Fruit fly (Drosophila melanogaster) whole organism, embryonic: ENCODE measurements around the gene Shaw.

Experiments used
- Abd-B ChIP-seq: fragments of 200-800 bp; sonication (Bioruptor generic); optimal IDR thresholded peaks from 2 replicates; lab custom pipeline; 2018; ENCODE audit warnings: missing biosample characterization, mild to moderate bottlenecking, missing genetic modification characterization, moderate library complexity
- Adf1 ChIP-seq: fragments of 200-800 bp; sonication (Bioruptor generic); IDR thresholded peaks from 2 replicates; pipeline ENCODE4 v1.3.6; 2022; ENCODE audit warnings: missing biosample characterization, missing genetic modification characterization
- CG10431 ChIP-seq: fragments of 200-800 bp; sonication (Bioruptor generic); optimal IDR thresholded peaks from 3 replicates; lab custom pipeline; 2018; ENCODE audit warnings: missing biosample characterization, mild to moderate bottlenecking, missing genetic modification characterization
- CG11085 ChIP-seq: fragments of 200-800 bp; sonication (Bioruptor generic); IDR thresholded peaks from 2 replicates; pipeline ENCODE4 v1.3.6; 2022; ENCODE audit warnings: missing biosample characterization, missing genetic modification characterization
- CG1233 ChIP-seq: fragments of 200-800 bp; sonication (Bioruptor generic); optimal IDR thresholded peaks from 4 replicates; lab custom pipeline; 2018; ENCODE audit warnings: missing biosample characterization, mild to moderate bottlenecking, missing genetic modification characterization
- CG13775 ChIP-seq: fragments of 200-800 bp; sonication (Bioruptor generic); optimal IDR thresholded peaks from 3 replicates; lab custom pipeline; 2017; ENCODE audit warnings: missing biosample characterization, mild to moderate bottlenecking, missing genetic modification characterization
- CG14441 ChIP-seq: fragments of 200-800 bp; sonication (Bioruptor generic); IDR thresholded peaks from 2 replicates; pipeline ENCODE4 v1.3.6; 2022; ENCODE audit warnings: missing biosample characterization, missing genetic modification characterization
- CG14860 ChIP-seq: fragments of 200-800 bp; sonication (Bioruptor generic); IDR thresholded peaks from 3 replicates; pipeline ENCODE4 v1.3.6; 2022; ENCODE audit warnings: missing biosample characterization, missing genetic modification characterization; ENCODE audit not compliant: partially characterized antibody
- CG17361 ChIP-seq: fragments of 200-800 bp; sonication (Bioruptor generic); IDR thresholded peaks from 3 replicates; pipeline ENCODE4 v1.3.6; 2022; ENCODE audit warnings: missing biosample characterization, missing genetic modification characterization
- CG2202 ChIP-seq: fragments of 200-800 bp; sonication (Bioruptor generic); optimal IDR thresholded peaks from 2 replicates; lab custom pipeline; 2018; ENCODE audit warnings: missing biosample characterization, mild to moderate bottlenecking, missing genetic modification characterization
- CG3281 ChIP-seq: fragments of 200-800 bp; sonication (Bioruptor generic); optimal IDR thresholded peaks from 3 replicates; lab custom pipeline; 2017; ENCODE audit warnings: missing biosample characterization, mild to moderate bottlenecking, missing genetic modification characterization
- CG3995 ChIP-seq: fragments of 200-800 bp; sonication (Bioruptor generic); optimal IDR thresholded peaks from 3 replicates; lab custom pipeline; 2016; ENCODE audit warnings: missing biosample characterization, missing genetic modification characterization
- CG4328 ChIP-seq: fragments of 200-800 bp; sonication (Bioruptor generic); optimal IDR thresholded peaks from 3 replicates; lab custom pipeline; 2017; ENCODE audit warnings: missing biosample characterization, missing genetic modification reagents, missing genetic modification characterization
- CG43689 ChIP-seq: fragments of 200-800 bp; sonication (Bioruptor generic); IDR thresholded peaks from 2 replicates; pipeline ENCODE4 v1.3.6; 2022; ENCODE audit warnings: missing biosample characterization, missing genetic modification characterization
- CrebB ChIP-seq: fragments of 200-800 bp; sonication (Bioruptor generic); optimal IDR thresholded peaks from 3 replicates; lab custom pipeline; 2018; ENCODE audit warnings: missing biosample characterization, mild to moderate bottlenecking, missing genetic modification characterization
- Dip2 ChIP-seq: fragments of 200-800 bp; sonication (Bioruptor generic); IDR thresholded peaks from 2 replicates; pipeline ENCODE4 v1.3.6; 2022; ENCODE audit warnings: missing biosample characterization, missing genetic modification characterization
- Dip3 ChIP-seq: fragments of 200-800 bp; sonication (Bioruptor generic); optimal IDR thresholded peaks from 3 replicates; lab custom pipeline; 2016; ENCODE audit warnings: missing biosample characterization, missing genetic modification characterization
- Doc2 ChIP-seq: fragments of 200-800 bp; sonication (Bioruptor generic); IDR thresholded peaks from 2 replicates; pipeline ENCODE4 v1.3.6; 2022; ENCODE audit warnings: missing biosample characterization, missing genetic modification characterization
- Drgx ChIP-seq: fragments of 200-800 bp; sonication (Bioruptor generic); IDR thresholded peaks from 2 replicates; pipeline ENCODE4 v1.3.6; 2022; ENCODE audit warnings: missing biosample characterization, missing genetic modification characterization
- Ets65A ChIP-seq: fragments of 200-800 bp; sonication (Bioruptor generic); peaks from one replicate; lab custom pipeline; 2016; ENCODE audit warnings: missing biosample characterization, missing genetic modification characterization
- Fer1 ChIP-seq: fragments of 200-800 bp; sonication (Bioruptor generic); optimal IDR thresholded peaks from 2 replicates; lab custom pipeline; 2017; ENCODE audit warnings: missing biosample characterization, mild to moderate bottlenecking, missing genetic modification characterization
- HLH3B ChIP-seq: fragments of 200-800 bp; sonication (Bioruptor generic); IDR thresholded peaks from 2 replicates; pipeline ENCODE4 v1.3.6; 2022; ENCODE audit warnings: missing biosample characterization, missing genetic modification characterization
- HmgD ChIP-seq: fragments of 200-800 bp; sonication (Bioruptor generic); optimal IDR thresholded peaks from 3 replicates; lab custom pipeline; 2016; ENCODE audit warnings: missing biosample characterization, missing genetic modification characterization
- Hmr ChIP-seq: fragments of 200-800 bp; sonication (Bioruptor generic); optimal IDR thresholded peaks from 3 replicates; lab custom pipeline; 2017; ENCODE audit warnings: mild to moderate bottlenecking, missing biosample characterization, missing genetic modification reagents, missing genetic modification characterization
- Hsf ChIP-seq: fragments of 200-800 bp; sonication (Bioruptor generic); optimal IDR thresholded peaks from 3 replicates; lab custom pipeline; 2016; ENCODE audit warnings: missing biosample characterization, missing genetic modification characterization
- Lhr ChIP-seq: fragments of 200-800 bp; sonication (Bioruptor generic); optimal IDR thresholded peaks from 3 replicates; lab custom pipeline; 2017; ENCODE audit warnings: mild to moderate bottlenecking, missing biosample characterization, missing genetic modification reagents, missing genetic modification characterization
- Meics ChIP-seq: fragments of 200-800 bp; sonication (Bioruptor generic); optimal IDR thresholded peaks from 2 replicates; lab custom pipeline; 2017; ENCODE audit warnings: missing biosample characterization, mild to moderate bottlenecking, missing genetic modification characterization
- Oli ChIP-seq: fragments of 200-800 bp; sonication (Bioruptor generic); optimal IDR thresholded peaks from 2 replicates; lab custom pipeline; 2018; ENCODE audit warnings: missing biosample characterization, mild to moderate bottlenecking, missing genetic modification characterization, moderate library complexity
- Rx ChIP-seq: fragments of 200-800 bp; sonication (Bioruptor generic); IDR thresholded peaks from 2 replicates; pipeline ENCODE4 v1.3.6; 2022; ENCODE audit warnings: missing biosample characterization, missing genetic modification characterization
- Side ChIP-seq: fragments of 200-800 bp; sonication (Bioruptor generic); optimal IDR thresholded peaks from 2 replicates; lab custom pipeline; 2016; ENCODE audit warnings: missing biosample characterization, missing genetic modification characterization
- Spps ChIP-seq: fragments of 200-800 bp; sonication (Bioruptor generic); optimal IDR thresholded peaks from 2 replicates; lab custom pipeline; 2018; ENCODE audit warnings: missing biosample characterization, mild to moderate bottlenecking, missing genetic modification characterization
- Ssrp ChIP-seq: fragments of 200-800 bp; sonication (Bioruptor generic); optimal IDR thresholded peaks from 2 replicates; lab custom pipeline; 2018; ENCODE audit warnings: missing biosample characterization, mild to moderate bottlenecking, missing genetic modification characterization, moderate library complexity
- Taf1 ChIP-seq: fragments of 200-800 bp; sonication (Bioruptor generic); IDR thresholded peaks from 2 replicates; pipeline ENCODE4 v1.3.6; 2022; ENCODE audit warnings: missing biosample characterization, missing genetic modification characterization
- Usf ChIP-seq: fragments of 200-800 bp; sonication (Bioruptor generic); optimal IDR thresholded peaks from 2 replicates; lab custom pipeline; 2017; ENCODE audit warnings: missing genotype, missing biosample characterization, missing genetic modification characterization
- Vsx1 ChIP-seq: fragments of 200-800 bp; sonication (Bioruptor generic); optimal IDR thresholded peaks from 2 replicates; lab custom pipeline; 2017; ENCODE audit warnings: missing biosample characterization, mild to moderate bottlenecking, missing genetic modification characterization, missing genetic modification reagents
- Xbp1 ChIP-seq: fragments of 200-800 bp; sonication (Bioruptor generic); optimal IDR thresholded peaks from 3 replicates; lab custom pipeline; 2016; ENCODE audit warnings: missing biosample characterization, mild to moderate bottlenecking, missing genetic modification characterization
- Xrp1 ChIP-seq: fragments of 200-800 bp; sonication (Bioruptor generic); IDR thresholded peaks from 2 replicates; pipeline ENCODE4 v1.3.6; 2022; ENCODE audit warnings: missing biosample characterization, missing genetic modification characterization
- cg ChIP-seq: fragments of 200-800 bp; sonication (Bioruptor generic); optimal IDR thresholded peaks from 3 replicates; lab custom pipeline; 2019; ENCODE audit warnings: missing biosample characterization, mild to moderate bottlenecking, missing genetic modification characterization, moderate library complexity
- ci ChIP-seq: fragments of 200-800 bp; sonication (Bioruptor generic); IDR thresholded peaks from 3 replicates; pipeline ENCODE4 v1.3.6; 2022; ENCODE audit warnings: missing biosample characterization, missing genetic modification characterization
- crol ChIP-seq: fragments of 200-800 bp; sonication (Bioruptor generic); IDR thresholded peaks from 2 replicates; pipeline ENCODE4 v1.3.6; 2022; ENCODE audit warnings: missing biosample characterization, missing genetic modification characterization
- dpn ChIP-seq, 2 experiments: fragments of 200-800 bp; sonication (Bioruptor generic); optimal IDR thresholded peaks; 3 replicates each; lab custom pipeline; 2016; ENCODE audit warnings: missing biosample characterization in 2 of 2, missing genetic modification characterization in 2 of 2
- en ChIP-seq: fragments of 200-800 bp; sonication (Bioruptor generic); optimal IDR thresholded peaks from 2 replicates; lab custom pipeline; 2016; ENCODE audit warnings: missing biosample characterization, missing genetic modification characterization
- gfzf ChIP-seq: fragments of 200-800 bp; sonication (Bioruptor generic); optimal IDR thresholded peaks from 2 replicates; lab custom pipeline; 2016; ENCODE audit warnings: missing biosample characterization, mild to moderate bottlenecking, missing genetic modification characterization, moderate library complexity
- mld ChIP-seq: fragments of 200-800 bp; sonication (Bioruptor generic); IDR thresholded peaks from 3 replicates; pipeline ENCODE4 v1.3.6; 2022; ENCODE audit warnings: missing biosample characterization, missing genetic modification characterization; ENCODE audit not compliant: partially characterized antibody
- onecut ChIP-seq: fragments of 200-800 bp; sonication (Bioruptor generic); IDR thresholded peaks from 2 replicates; pipeline ENCODE4 v1.3.6; 2022; ENCODE audit warnings: missing biosample characterization, missing genetic modification characterization
- pho ChIP-seq: fragments of 200-800 bp; sonication (Bioruptor generic); optimal IDR thresholded peaks from 2 replicates; lab custom pipeline; 2016; ENCODE audit warnings: missing biosample characterization, missing genetic modification characterization
- pum ChIP-seq: fragments of 200-800 bp; sonication (Bioruptor generic); optimal IDR thresholded peaks from 2 replicates; lab custom pipeline; 2016; ENCODE audit warnings: missing biosample characterization, missing genetic modification characterization
- ranshi ChIP-seq: fragments of 200-800 bp; sonication (Bioruptor generic); IDR thresholded peaks from 2 replicates; pipeline ENCODE4 v1.3.6; 2022; ENCODE audit warnings: missing biosample characterization, missing genetic modification characterization
- shn ChIP-seq: fragments of 200-800 bp; sonication (Bioruptor generic); optimal IDR thresholded peaks from 3 replicates; lab custom pipeline; 2016; ENCODE audit warnings: missing biosample characterization, missing genetic modification characterization
- stwl ChIP-seq: fragments of 200-800 bp; sonication (Bioruptor generic); optimal IDR thresholded peaks from 3 replicates; lab custom pipeline; 2018; ENCODE audit warnings: missing biosample characterization, mild to moderate bottlenecking, missing genetic modification characterization, moderate library complexity
- zfh2 ChIP-seq: fragments of 200-800 bp; sonication (Bioruptor generic); optimal IDR thresholded peaks from 2 replicates; lab custom pipeline; 2016; ENCODE audit warnings: missing biosample characterization, missing genetic modification characterization

The Shaw gene

DNA sequence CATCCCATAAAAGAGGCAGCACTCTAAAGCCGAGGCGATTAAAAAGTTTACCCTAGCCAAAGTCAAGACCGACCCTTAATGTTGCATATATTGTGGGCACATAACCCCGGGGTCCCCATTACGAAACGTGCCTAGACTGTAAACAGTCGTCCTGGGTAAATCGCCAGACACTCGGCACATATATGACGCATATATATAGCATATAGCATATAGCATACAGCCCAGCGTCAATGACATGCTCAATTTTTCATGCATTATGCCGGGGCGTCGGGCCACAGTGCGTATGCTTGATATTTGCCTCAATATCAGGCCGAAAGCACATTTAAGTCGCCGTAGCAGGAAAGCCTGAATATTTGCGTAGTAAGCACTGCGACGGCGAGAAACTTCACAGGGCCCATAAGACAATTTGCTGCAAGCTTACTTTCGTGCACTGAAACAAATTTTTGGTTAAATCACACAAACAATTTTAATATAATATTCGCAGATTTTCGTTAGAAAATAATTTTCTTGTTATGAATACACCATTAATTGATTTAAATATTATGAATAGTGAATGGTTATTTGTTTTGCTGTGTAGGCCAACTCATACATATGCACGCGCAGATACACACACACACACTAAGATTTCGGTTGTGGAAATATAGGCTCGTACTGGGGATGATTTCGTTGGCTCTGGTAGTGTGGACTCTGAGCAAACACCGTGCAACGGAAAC, 37.0 kb downstream of the Shaw start:
- TF ChIP-seq ci (GFP tag; lab: Robert Waterston, UW) (peak; percentile 38; the same call in 1 of the 3 replicates), CG4328 (GFP tag; lab: Kevin White, UChicago) (no peak), Rx (GFP tag; lab: Robert Waterston, UW) (no peak), Ssrp (tag; lab: Kevin White, UChicago) (no peak), Drgx (GFP tag; lab: Robert Waterston, UW) (no peak), onecut (no peak), pho (GFP tag; lab: Kevin White, UChicago) (peak; percentile 2), CG1233 (GFP tag; lab: Kevin White, UChicago) (no peak), Xrp1 (GFP tag; lab: Robert Waterston, UW) (peak; percentile 42; the same call in 1 of the 2 replicates), HmgD (GFP tag; lab: Kevin White, UChicago) (no peak), Dip2 (GFP tag; lab: Robert Waterston, UW) (no peak), CG3281 (GFP tag; lab: Kevin White, UChicago) (peak; percentile 62), Meics (GFP tag; lab: Kevin White, UChicago) (peak; percentile 65), zfh2 (GFP tag; lab: Kevin White, UChicago) (peak; percentile 5), CG17361 (no peak), CrebB (peak; percentile 5), ranshi (GFP tag; lab: Robert Waterston, UW) (peak; percentile 42; the same call in 1 of the 2 replicates), Ets65A (GFP tag; lab: Kevin White, UChicago) (peak; percentile 61), Xbp1 (GFP tag; lab: Kevin White, UChicago) (peak; percentile 10), Taf1 (GFP tag; lab: Robert Waterston, UW) (no peak), Abd-B (GFP tag; lab: Kevin White, UChicago) (no peak), Side (GFP tag; lab: Kevin White, UChicago) (no peak), CG3995 (GFP tag; lab: Kevin White, UChicago) (no peak), CG2202 (no peak), Adf1 (GFP tag; lab: Robert Waterston, UW) (peak; percentile 40; the same call in 1 of the 2 replicates), CG14441 (GFP tag; lab: Robert Waterston, UW) (peak; percentile 36), Dip3 (no peak), Usf (GFP tag; lab: Kevin White, UChicago) (no peak), mld (no peak), CG13775 (GFP tag; lab: Kevin White, UChicago) (no peak), Lhr (GFP tag; lab: Kevin White, UChicago) (no peak), Vsx1 (GFP tag; lab: Kevin White, UChicago) (no peak), CG14860 (no peak), Oli (tag; lab: Kevin White, UChicago) (peak; percentile 32), HLH3B (GFP tag; lab: Robert Waterston, UW) (peak; percentile 24; the same call in 1 of the 2 replicates), cg (GFP tag; lab: Kevin White, UChicago) (no peak), dpn (GFP tag; optimal IDR thresholded peaks at IDR 0.05; lab: Kevin White, UChicago) (peak in 1 of 2 experiments; percentile 20), Spps (tag; lab: Kevin White, UChicago) (no peak), Hmr (GFP tag; lab: Kevin White, UChicago) (peak; percentile 81), gfzf (GFP tag; lab: Kevin White, UChicago) (no peak), CG11085 (GFP tag; lab: Robert Waterston, UW) (no peak), stwl (tag; lab: Kevin White, UChicago) (no peak), CG43689 (GFP tag; lab: Robert Waterston, UW) (no peak), Fer1 (GFP tag; lab: Kevin White, UChicago) (peak; percentile 81), shn (GFP tag; lab: Kevin White, UChicago) (no peak), Hsf (GFP tag; lab: Kevin White, UChicago) (peak; percentile 7), pum (GFP tag; lab: Kevin White, UChicago) (no peak), en (GFP tag; lab: Kevin White, UChicago) (no peak), CG10431 (GFP tag; lab: Kevin White, UChicago) (no peak), Doc2 (GFP tag; lab: Robert Waterston, UW) (no peak), crol (no peak)
